Worm (Caenorhabditis elegans) whole organism, young adult: ENCODE data around the gene mdf-2.
A peak's percentile ranks its signal among the peaks of the same experiment; 100 is the strongest.

Experiments used
- B0261.1 ChIP-seq: sonication (generic microtip); optimal IDR thresholded peaks from 2 replicates; lab custom pipeline; 2016; ENCODE audit warnings: mild to moderate bottlenecking, missing genetic modification characterization, moderate library complexity, missing compliant biosample characterization
- D2030.7 ChIP-seq: fragments of 200-800 bp; sonication (Bioruptor generic); IDR thresholded peaks from 2 replicates; pipeline ENCODE4 v1.3.6; 2022; ENCODE audit warnings: missing genetic modification reagents, missing genetic modification characterization, missing compliant biosample characterization
- F23B12.7 ChIP-seq: sonication (generic microtip); optimal IDR thresholded peaks from 2 replicates; lab custom pipeline; 2017; ENCODE audit warnings: missing genetic modification characterization, mild to moderate bottlenecking, missing compliant biosample characterization, antibody characterized with exemption, moderate library complexity; ENCODE audit not compliant: insufficient read depth
- F49E8.2 ChIP-seq: sonication (generic microtip); optimal IDR thresholded peaks from 3 replicates; lab custom pipeline; 2017; ENCODE audit warnings: missing genetic modification characterization, mild to moderate bottlenecking, missing compliant biosample characterization, antibody characterized with exemption, moderate library complexity; ENCODE audit not compliant: insufficient read depth
- K11D2.4 ChIP-seq: fragments of 200-800 bp; sonication (Bioruptor generic); IDR thresholded peaks from 2 replicates; pipeline ENCODE4 v1.3.6; 2022; ENCODE audit warnings: missing genetic modification reagents, missing genetic modification characterization, missing compliant biosample characterization
- T07F8.4 ChIP-seq: sonication (generic microtip); optimal IDR thresholded peaks from 2 replicates; lab custom pipeline; 2016; ENCODE audit warnings: mild to moderate bottlenecking, missing genetic modification characterization, moderate library complexity, missing compliant biosample characterization
- Y53F4B.3 ChIP-seq: fragments of 200-800 bp; sonication (Bioruptor generic); IDR thresholded peaks from 2 replicates; pipeline ENCODE4 v1.3.6; 2022; ENCODE audit warnings: missing genetic modification reagents, missing genetic modification characterization, missing compliant biosample characterization
- Y67H2A.10 ChIP-seq: fragments of 200-800 bp; sonication (Bioruptor generic); conservative IDR thresholded peaks from 2 replicates; pipeline ENCODE4 v1.3.6; 2022; ENCODE audit warnings: missing genetic modification reagents, missing genetic modification characterization, missing compliant biosample characterization
- ama-1 ChIP-seq, 3 experiments: fragments of 150-350 bp in 1 of 3; sonication (generic microtip) in 2 of 3; optimal IDR thresholded peaks; 2 replicates each; lab custom pipeline; 2014 to 2018; ENCODE audit warnings: missing biosample characterization in 2 of 3, missing genetic modification characterization in 2 of 3, missing genetic modification reagents in 2 of 3
- attf-3 ChIP-seq: fragments of 200-800 bp; sonication (Bioruptor generic); conservative IDR thresholded peaks from 2 replicates; pipeline ENCODE4 v1.3.6; 2022; ENCODE audit warnings: missing genetic modification reagents, missing genetic modification characterization, missing compliant biosample characterization
- attf-6 ChIP-seq: fragments of 200-800 bp; sonication (Bioruptor generic); IDR thresholded peaks from 2 replicates; pipeline ENCODE4 v1.3.6; 2022; ENCODE audit warnings: missing genetic modification reagents, missing genetic modification characterization, missing compliant biosample characterization
- ccch-3 ChIP-seq: fragments of 200-800 bp; sonication (Bioruptor generic); optimal IDR thresholded peaks from 2 replicates; lab custom pipeline; 2018; ENCODE audit warnings: mild to moderate bottlenecking, missing genetic modification characterization, missing compliant biosample characterization
- ceh-27 ChIP-seq: fragments of 200-800 bp; sonication (Bioruptor generic); optimal IDR thresholded peaks from 2 replicates; lab custom pipeline; 2018; ENCODE audit warnings: mild to moderate bottlenecking, missing genetic modification characterization, moderate library complexity, missing compliant biosample characterization
- ceh-40 ChIP-seq: fragments of 200-800 bp; sonication (Bioruptor generic); IDR thresholded peaks from 2 replicates; pipeline ENCODE4 v1.3.6; 2022; ENCODE audit warnings: missing genetic modification characterization, missing compliant biosample characterization
- ceh-58 ChIP-seq: fragments of 200-800 bp; sonication (Bioruptor generic); IDR thresholded peaks from 2 replicates; pipeline ENCODE4 v1.3.6; 2022; ENCODE audit warnings: missing genetic modification characterization, missing compliant biosample characterization
- ceh-79 ChIP-seq: sonication (generic microtip); optimal IDR thresholded peaks from 2 replicates; lab custom pipeline; 2017; ENCODE audit warnings: mild to moderate bottlenecking, missing genetic modification characterization, missing compliant biosample characterization
- chd-7 ChIP-seq: sonication (generic microtip); optimal IDR thresholded peaks from 2 replicates; lab custom pipeline; 2016; ENCODE audit warnings: mild to moderate bottlenecking, missing genetic modification characterization, moderate library complexity, missing compliant biosample characterization
- die-1 ChIP-seq: sonication (generic microtip); optimal IDR thresholded peaks from 2 replicates; lab custom pipeline; 2016; ENCODE audit warnings: missing genotype, mild to moderate bottlenecking, missing genetic modification characterization, missing compliant biosample characterization
- egrh-3 ChIP-seq: fragments of 200-800 bp; sonication (Bioruptor generic); IDR thresholded peaks from 2 replicates; pipeline ENCODE4 v1.3.6; 2022; ENCODE audit warnings: missing genetic modification reagents, missing genetic modification characterization, missing compliant biosample characterization
- ekl-4 ChIP-seq: fragments of 200-800 bp; sonication (Bioruptor generic); IDR thresholded peaks from 2 replicates; pipeline ENCODE4 v1.3.6; 2022; ENCODE audit warnings: missing genetic modification reagents, missing genetic modification characterization, missing compliant biosample characterization
- ets-4 ChIP-seq: fragments of 200-800 bp; sonication (Bioruptor generic); optimal IDR thresholded peaks from 2 replicates; lab custom pipeline; 2018; ENCODE audit warnings: mild to moderate bottlenecking, missing genetic modification characterization, missing compliant biosample characterization
- fkh-3 ChIP-seq: sonication (generic microtip); optimal IDR thresholded peaks from 2 replicates; lab custom pipeline; 2016; ENCODE audit warnings: mild to moderate bottlenecking, missing genetic modification characterization, missing compliant biosample characterization
- gei-17 ChIP-seq: fragments of 200-800 bp; sonication (Bioruptor generic); optimal IDR thresholded peaks from 2 replicates; lab custom pipeline; 2018; ENCODE audit warnings: mild to moderate bottlenecking, missing genetic modification characterization, missing compliant biosample characterization
- hmg-20 ChIP-seq: fragments of 200-800 bp; sonication (Bioruptor generic); IDR thresholded peaks from 2 replicates; pipeline ENCODE4 v1.3.6; 2022; ENCODE audit warnings: missing genetic modification reagents, missing genetic modification characterization, missing compliant biosample characterization
- let-526 ChIP-seq: fragments of 200-800 bp; sonication (Bioruptor generic); IDR thresholded peaks from 2 replicates; pipeline ENCODE4 v1.3.6; 2022; ENCODE audit warnings: missing genetic modification reagents, missing genetic modification characterization, missing compliant biosample characterization
- let-607 ChIP-seq, 2 experiments: fragments of 200-800 bp in 1 of 2; sonication (Bioruptor generic) in 1 of 2; sonication (generic microtip) in 1 of 2; optimal IDR thresholded peaks; 2 replicates each; lab custom pipeline; 2016 to 2018; ENCODE audit warnings: mild to moderate bottlenecking in 2 of 2, missing compliant biosample characterization in 2 of 2, missing genetic modification characterization in 2 of 2, moderate library complexity in 2 of 2, missing genotype in 1 of 2
- lin-26 ChIP-seq: fragments of 200-800 bp; sonication (Bioruptor generic); IDR thresholded peaks from 2 replicates; pipeline ENCODE4 v1.3.6; 2022; ENCODE audit warnings: missing genetic modification reagents, missing genetic modification characterization, missing compliant biosample characterization
- lin-35 ChIP-seq, 3 experiments: fragments of 150-350 bp in 2 of 3; sonication (generic microtip) in 1 of 3; optimal IDR thresholded peaks; 2 replicates each; lab custom pipeline; 2014 to 2018; ENCODE audit warnings: missing biosample characterization in 3 of 3, missing genetic modification characterization in 3 of 3, missing genetic modification reagents in 3 of 3
- lin-40 ChIP-seq: sonication (generic microtip); optimal IDR thresholded peaks from 2 replicates; lab custom pipeline; 2016; ENCODE audit warnings: missing genetic modification characterization, mild to moderate bottlenecking, missing compliant biosample characterization, missing genotype, missing genetic modification reagents
- lin-54 ChIP-seq: fragments of 200-800 bp; sonication (Bioruptor generic); optimal IDR thresholded peaks from 2 replicates; lab custom pipeline; 2018; ENCODE audit warnings: mild to moderate bottlenecking, missing genetic modification characterization, missing compliant biosample characterization
- lir-1 ChIP-seq: fragments of 200-800 bp; sonication (Bioruptor generic); conservative IDR thresholded peaks from 2 replicates; pipeline ENCODE4 v1.3.6; 2022; ENCODE audit warnings: missing genetic modification reagents, missing genetic modification characterization, missing compliant biosample characterization
- lsl-1 ChIP-seq: fragments of 200-800 bp; sonication (Bioruptor generic); optimal IDR thresholded peaks from 2 replicates; lab custom pipeline; 2018; ENCODE audit warnings: mild to moderate bottlenecking, missing genetic modification characterization, moderate library complexity, missing compliant biosample characterization
- madf-10 ChIP-seq: sonication (generic microtip); optimal IDR thresholded peaks from 2 replicates; lab custom pipeline; 2016; ENCODE audit warnings: mild to moderate bottlenecking, missing genetic modification characterization, missing compliant biosample characterization
- madf-6 ChIP-seq: fragments of 200-800 bp; sonication (Bioruptor generic); IDR thresholded peaks from 2 replicates; pipeline ENCODE4 v1.3.6; 2022; ENCODE audit warnings: missing genetic modification reagents, missing genetic modification characterization, missing compliant biosample characterization
- madf-8 ChIP-seq: fragments of 200-800 bp; sonication (Bioruptor generic); conservative IDR thresholded peaks from 2 replicates; pipeline ENCODE4 v1.3.6; 2022; ENCODE audit warnings: missing genetic modification reagents, missing genetic modification characterization, missing compliant biosample characterization
- mel-28 ChIP-seq: sonication (generic microtip); optimal IDR thresholded peaks from 2 replicates; lab custom pipeline; 2016; ENCODE audit warnings: borderline replicate concordance, mild to moderate bottlenecking, missing genetic modification characterization, missing compliant biosample characterization
- nhr-120 ChIP-seq: fragments of 200-800 bp; sonication (Bioruptor generic); IDR thresholded peaks from 2 replicates; pipeline ENCODE4 v1.3.6; 2022; ENCODE audit warnings: missing genetic modification characterization, missing compliant biosample characterization
- pbrm-1 ChIP-seq: fragments of 200-800 bp; sonication (Bioruptor generic); IDR thresholded peaks from 2 replicates; pipeline ENCODE4 v1.3.6; 2022; ENCODE audit warnings: missing genetic modification reagents, missing genetic modification characterization, missing compliant biosample characterization
- repo-1 ChIP-seq: sonication (generic microtip); optimal IDR thresholded peaks from 2 replicates; lab custom pipeline; 2017; ENCODE audit warnings: mild to moderate bottlenecking, missing genetic modification characterization, missing compliant biosample characterization
- tbp1 ChIP-seq: fragments of 200-800 bp; sonication (Bioruptor generic); optimal IDR thresholded peaks from 2 replicates; lab custom pipeline; 2018; ENCODE audit warnings: mild to moderate bottlenecking, missing genetic modification characterization, missing compliant biosample characterization
- tlf-1 ChIP-seq: fragments of 200-800 bp; sonication (Bioruptor generic); optimal IDR thresholded peaks from 2 replicates; lab custom pipeline; 2018; ENCODE audit warnings: mild to moderate bottlenecking, missing genetic modification characterization, missing compliant biosample characterization
- unc-130 ChIP-seq: sonication (generic microtip); optimal IDR thresholded peaks from 2 replicates; lab custom pipeline; 2016; ENCODE audit warnings: missing genetic modification reagents, missing genetic modification characterization, missing compliant biosample characterization
- ztf-25 ChIP-seq: fragments of 200-800 bp; sonication (Bioruptor generic); IDR thresholded peaks from 2 replicates; pipeline ENCODE4 v1.3.6; 2022; ENCODE audit warnings: missing genetic modification reagents, missing genetic modification characterization, missing compliant biosample characterization
- ztf-3 ChIP-seq: fragments of 200-800 bp; sonication (Bioruptor generic); optimal IDR thresholded peaks from 2 replicates; lab custom pipeline; 2018; ENCODE audit warnings: mild to moderate bottlenecking, missing genetic modification characterization, missing compliant biosample characterization

mdf-2 gene

ce11 chrIV:2639666-2640273 is 1.2 kb downstream of the mdf-2 start (continued):
- TF ChIP-seq ekl-4, result peak; percentile 65
- no peak for TF ChIP-seq ceh-27 (GFP tag; lab: Kevin White, UChicago)
- TF ChIP-seq lin-26 (GFP tag; lab: Robert Waterston, UW), result peak; percentile 83
- no peak for TF ChIP-seq ccch-3 (GFP tag; lab: Kevin White, UChicago)
- peak; percentile 56; the same call in 1 of the 2 replicates for TF ChIP-seq attf-3 (GFP tag; lab: Robert Waterston, UW)
- TF ChIP-seq F23B12.7 (tag; lab: Kevin White, UChicago), result peak; percentile 35
- no peak for TF ChIP-seq ztf-25 (GFP tag; lab: Robert Waterston, UW)
- TF ChIP-seq nhr-120 (GFP tag; lab: Robert Waterston, UW), result 0 out of 2 replicates have a peak, but pooled peaks have one; percentile 43
- TF ChIP-seq chd-7 (tag; lab: Kevin White, UChicago), result peak; percentile 47
- 0 out of 2 replicates have a peak, but pooled peaks have one; percentile 8 for TF ChIP-seq pbrm-1 (GFP tag; lab: Robert Waterston, UW)
- peak; percentile 19 for TF ChIP-seq madf-10 (tag; lab: Kevin White, UChicago)
- peak; percentile 97 for TF ChIP-seq tbp1 (GFP tag; lab: Kevin White, UChicago)
- 0 out of 2 replicates have a peak, but pooled peaks have one; percentile 33 for TF ChIP-seq attf-6 (GFP tag; lab: Robert Waterston, UW)
- no peak for TF ChIP-seq ama-1 (optimal IDR thresholded peaks at IDR 0.05; lab: Kevin White, UChicago)
- peak in 1 of 2 experiments; percentile 70 for TF ChIP-seq ama-1 (GFP tag; optimal IDR thresholded peaks at IDR 0.05; lab: Kevin White, UChicago)
- TF ChIP-seq lin-54 (GFP tag; lab: Kevin White, UChicago), result peak; percentile 61
- 0 out of 2 replicates have a peak, but pooled peaks have one; percentile 67 for TF ChIP-seq ceh-40
- TF ChIP-seq B0261.1, result peak; percentile 88
- TF ChIP-seq ceh-79 (tag; lab: Kevin White, UChicago), result peak; percentile 7
- TF ChIP-seq unc-130, result no peak
- TF ChIP-seq madf-6 (GFP tag; lab: Robert Waterston, UW), result peak; percentile 61
- peak; percentile 23 for TF ChIP-seq tlf-1 (GFP tag; lab: Kevin White, UChicago)
- TF ChIP-seq D2030.7 (GFP tag; lab: Robert Waterston, UW), result peak; percentile 43; the same call in 1 of the 2 replicates
- peak in 1 of 2 experiments; percentile 55 for TF ChIP-seq let-607 (tag; optimal IDR thresholded peaks at IDR 0.05; lab: Kevin White, UChicago)
- peak; percentile 70 for TF ChIP-seq F49E8.2 (tag; lab: Kevin White, UChicago)
- peak; percentile 46; the same call in 1 of the 2 replicates for TF ChIP-seq Y67H2A.10 (GFP tag; lab: Robert Waterston, UW)
- no peak for TF ChIP-seq ets-4
- peak; percentile 42 for TF ChIP-seq repo-1 (tag; lab: Kevin White, UChicago)
- peak in 1 of 3 experiments; percentile 59 for TF ChIP-seq lin-35 (GFP tag; optimal IDR thresholded peaks at IDR 0.05; lab: Kevin White, UChicago)
- TF ChIP-seq fkh-3, result peak; percentile 21
- TF ChIP-seq lsl-1, result peak; percentile 19
- TF ChIP-seq gei-17 (GFP tag; lab: Kevin White, UChicago), result peak; percentile 13
- 0 out of 2 replicates have a peak, but pooled peaks have one; percentile 27 for TF ChIP-seq hmg-20 (GFP tag; lab: Robert Waterston, UW)
- no peak for TF ChIP-seq K11D2.4
- TF ChIP-seq lir-1, result no peak
- peak; percentile 58 for TF ChIP-seq lin-40

DNA sequence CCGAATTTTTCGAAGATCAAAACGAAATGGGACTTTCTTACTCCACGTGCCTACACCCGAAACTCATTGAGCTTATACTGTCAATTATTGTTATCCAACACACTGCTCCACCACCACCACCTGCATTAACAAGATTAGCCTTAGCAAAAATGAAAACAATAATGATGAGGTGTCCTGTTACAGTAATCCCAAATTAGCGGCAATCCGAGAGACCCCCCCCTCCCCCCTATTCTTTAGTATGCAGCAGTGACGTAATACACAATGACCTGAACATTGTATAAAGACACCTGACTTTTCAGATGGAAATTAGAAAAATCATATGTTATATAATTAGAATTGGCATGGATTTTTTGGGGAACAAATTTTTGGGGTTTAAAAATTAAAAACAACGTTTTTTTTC is 5.9 kb downstream of the mdf-2 start:
- TF ChIP-seq tbp1 (GFP tag; lab: Kevin White, UChicago), result no peak
- no peak for TF ChIP-seq ztf-3 (GFP tag; lab: Kevin White, UChicago)
- TF ChIP-seq let-526 (GFP tag; lab: Robert Waterston, UW), result no peak
- no peak for TF ChIP-seq egrh-3 (GFP tag; lab: Robert Waterston, UW)
- no peak for TF ChIP-seq nhr-120 (GFP tag; lab: Robert Waterston, UW)
- TF ChIP-seq ceh-58 (GFP tag; lab: Robert Waterston, UW), result no peak
- TF ChIP-seq mel-28 (tag; lab: Kevin White, UChicago), result no peak
- TF ChIP-seq madf-8 (GFP tag; lab: Robert Waterston, UW), result no peak
- no peak for TF ChIP-seq die-1 (tag; lab: Kevin White, UChicago)
- TF ChIP-seq T07F8.4 (tag; lab: Kevin White, UChicago), result no peak
- no peak for TF ChIP-seq Y53F4B.3 (GFP tag; lab: Robert Waterston, UW)
